Fruit fly (Drosophila melanogaster) Kc167 (cell line): Measurements from ENCODE around the gene dls.

ENCODE experiments used
- Myc ChIP-seq: fragments of >200 bp; optimal IDR thresholded peaks from 2 replicates; lab custom pipeline; 2017; ENCODE audit warnings: missing external identifiers
- Sin3A ChIP-seq: fragments of >200 bp; optimal IDR thresholded peaks from 2 replicates; lab custom pipeline; 2018; ENCODE audit warnings: missing external identifiers
- h ChIP-seq: fragments of >200 bp; optimal IDR thresholded peaks from 3 replicates; lab custom pipeline; 2018; ENCODE audit warnings: missing external identifiers
- insv ChIP-seq: fragments of >200 bp; optimal IDR thresholded peaks from 3 replicates; lab custom pipeline; 2018; ENCODE audit warnings: missing external identifiers
- psq ChIP-seq: fragments of >200 bp; optimal IDR thresholded peaks from 2 replicates; lab custom pipeline; 2017; ENCODE audit warnings: missing external identifiers
- ttk ChIP-seq: sonication (Bioruptor generic); optimal IDR thresholded peaks from 2 replicates; lab custom pipeline; 2017; ENCODE audit warnings: missing external identifiers

dls gene

dm6 chr3L:16173818-16174601, 27.1 kb upstream of the dls start:
- TF ChIP-seq psq (lab: Kevin White, UChicago) (no peak), Sin3A (lab: Kevin White, UChicago) (no peak), h (lab: Kevin White, UChicago) (no peak), ttk (no peak), Myc (lab: Kevin White, UChicago) (no peak)

- TF ChIP-seq Sin3A (lab: Kevin White, UChicago) (no peak), ttk (no peak), Myc (lab: Kevin White, UChicago) (no peak), insv (no peak), h (lab: Kevin White, UChicago) (no peak), psq (lab: Kevin White, UChicago) (no peak)
Measured at dm6 chr3L:16174778-16175177, 26.4 kb upstream of the dls start.

- TF ChIP-seq ttk (no peak), Sin3A (lab: Kevin White, UChicago) (no peak), Myc (lab: Kevin White, UChicago) (no peak), psq (lab: Kevin White, UChicago) (no peak)
Measured at dm6 chr3L:16175628-16176263, 25.4 kb upstream of the dls start.

- TF ChIP-seq psq (lab: Kevin White, UChicago) (no peak), insv (no peak), Sin3A (lab: Kevin White, UChicago) (no peak), ttk (no peak), h (lab: Kevin White, UChicago) (no peak), Myc (lab: Kevin White, UChicago) (no peak)
Measured at dm6 chr3L:16176492-16176891, 24.6 kb upstream of the dls start.

dm6 chr3L:16177309-16177708, 23.8 kb upstream of the dls start:
- TF ChIP-seq h (lab: Kevin White, UChicago): no peak
- TF ChIP-seq ttk: no peak
- no peak for TF ChIP-seq Sin3A (lab: Kevin White, UChicago)
- no peak for TF ChIP-seq insv
- TF ChIP-seq Myc (lab: Kevin White, UChicago): no peak
- TF ChIP-seq psq (lab: Kevin White, UChicago): no peak

- no peak for TF ChIP-seq Sin3A (lab: Kevin White, UChicago)
- no peak for TF ChIP-seq h (lab: Kevin White, UChicago)
- no peak for TF ChIP-seq psq (lab: Kevin White, UChicago)
- TF ChIP-seq ttk: no peak
- TF ChIP-seq insv: no peak
- no peak for TF ChIP-seq Myc (lab: Kevin White, UChicago)
Measured at dm6 chr3L:16177751-16178150, 23.4 kb upstream of the dls start.

- no peak for TF ChIP-seq psq (lab: Kevin White, UChicago)
- TF ChIP-seq ttk: no peak
- no peak for TF ChIP-seq insv
- TF ChIP-seq Myc (lab: Kevin White, UChicago): no peak
- TF ChIP-seq Sin3A (lab: Kevin White, UChicago): no peak
- TF ChIP-seq h (lab: Kevin White, UChicago): no peak
Measured at dm6 chr3L:16178433-16178832, 22.7 kb upstream of the dls start.

- TF ChIP-seq insv (no peak), h (lab: Kevin White, UChicago) (no peak), Myc (lab: Kevin White, UChicago) (no peak), Sin3A (lab: Kevin White, UChicago) (no peak), ttk (no peak), psq (lab: Kevin White, UChicago) (no peak)
Measured at dm6 chr3L:16181330-16181830, 19.7 kb upstream of the dls start.

dm6 chr3L:16182633-16183462, 18.3 kb upstream of the dls start:
- TF ChIP-seq h (lab: Kevin White, UChicago) (no peak), ttk (no peak), Myc (lab: Kevin White, UChicago) (no peak), Sin3A (lab: Kevin White, UChicago) (no peak), psq (lab: Kevin White, UChicago) (no peak), insv (no peak)

dm6 chr3L:16183493-16183892, 17.6 kb upstream of the dls start:
- TF ChIP-seq insv: no peak
- TF ChIP-seq psq (lab: Kevin White, UChicago): no peak
- TF ChIP-seq h (lab: Kevin White, UChicago): no peak
- no peak for TF ChIP-seq ttk
- no peak for TF ChIP-seq Myc (lab: Kevin White, UChicago)
- no peak for TF ChIP-seq Sin3A (lab: Kevin White, UChicago)

- no peak for TF ChIP-seq Sin3A (lab: Kevin White, UChicago)
- no peak for TF ChIP-seq h (lab: Kevin White, UChicago)
- TF ChIP-seq ttk: no peak
- TF ChIP-seq insv: no peak
- no peak for TF ChIP-seq Myc (lab: Kevin White, UChicago)
- no peak for TF ChIP-seq psq (lab: Kevin White, UChicago)
Measured at dm6 chr3L:16189058-16189924, 11.8 kb upstream of the dls start.
